Fruit fly (Drosophila melanogaster): ENCODE results near the gene CG18809.
A peak's percentile ranks its signal among the peaks of the same experiment; 100 is the strongest.

CG18809 gene

DNA sequence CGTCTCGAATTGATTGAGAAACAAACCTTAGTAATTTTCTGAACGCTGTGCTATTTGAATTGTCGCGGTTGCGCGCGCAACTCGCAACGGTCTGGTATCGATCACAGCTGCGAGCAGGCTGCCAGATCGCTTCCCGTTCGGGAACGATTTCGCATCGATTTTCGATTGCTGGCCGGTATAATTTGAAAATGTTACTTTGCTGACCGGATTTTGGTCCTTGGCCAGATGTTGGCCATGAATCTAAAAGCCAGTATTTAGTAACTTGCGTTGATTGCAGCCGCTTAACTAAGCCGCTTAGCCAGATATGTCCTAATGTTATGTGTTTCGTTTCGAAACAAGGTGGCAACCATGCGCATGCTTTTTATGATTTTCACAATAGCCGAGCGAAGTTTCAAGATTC, 4.4 kb upstream of the CG18809 start (continued):
- peak; percentile 75 for TF ChIP-seq Sry-δ (GFP tag; optimal IDR thresholded peaks at IDR 0.05)
- TF ChIP-seq GATAe (GFP tag; conservative IDR thresholded peaks at IDR 0.05), result no peak
- TF ChIP-seq Ets97D (GFP tag; optimal IDR thresholded peaks at IDR 0.05), result peak; percentile 41
- TF ChIP-seq Dp (GFP tag; optimal IDR thresholded peaks at IDR 0.05), result peak; percentile 93
- no peak for TF ChIP-seq CG18619 (GFP tag; optimal IDR thresholded peaks at IDR 0.05)
- peak; percentile 12 for TF ChIP-seq NC2β (GFP tag; optimal IDR thresholded peaks at IDR 0.05)
- TF ChIP-seq CG9215 (GFP tag; IDR thresholded peaks at IDR 0.05), result no peak
- no peak for TF ChIP-seq CG3726 (GFP tag; IDR thresholded peaks at IDR 0.05)
- no peak for TF ChIP-seq Xbp1 (GFP tag; optimal IDR thresholded peaks at IDR 0.05)
- peak; percentile 46 for TF ChIP-seq CG34376 (GFP tag; optimal IDR thresholded peaks at IDR 0.05)
- TF ChIP-seq pros (GFP tag; optimal IDR thresholded peaks at IDR 0.05), result no peak
- peak; percentile 10 for TF ChIP-seq CHES-1-like (GFP tag; optimal IDR thresholded peaks at IDR 0.05)
- no peak for TF ChIP-seq Drgx (GFP tag; IDR thresholded peaks at IDR 0.05)
- TF ChIP-seq CG10267 (tag; optimal IDR thresholded peaks at IDR 0.05), result peak; percentile 53
- peak; percentile 19 for TF ChIP-seq CG12659 (GFP tag; optimal IDR thresholded peaks at IDR 0.05)
- TF ChIP-seq scrt (GFP tag; optimal IDR thresholded peaks at IDR 0.05), result no peak
- TF ChIP-seq Chrac-16 (GFP tag; optimal IDR thresholded peaks at IDR 0.05), result no peak
- TF ChIP-seq CG10431 (GFP tag; optimal IDR thresholded peaks at IDR 0.05), result no peak
- no peak for TF ChIP-seq CG14441 (GFP tag; IDR thresholded peaks at IDR 0.05)
- 0 out of 2 replicates have a peak, but pooled peaks have one; percentile 41 for TF ChIP-seq bbx (GFP tag; IDR thresholded peaks at IDR 0.05; ENCODE audit: partially characterized antibody)
- TF ChIP-seq CG4328 (GFP tag; optimal IDR thresholded peaks at IDR 0.05), result no peak
- no peak for TF ChIP-seq CG14050 (GFP tag; IDR thresholded peaks at IDR 0.05)
- TF ChIP-seq CG13775 (GFP tag; optimal IDR thresholded peaks at IDR 0.05), result no peak
- peak; percentile 32 for TF ChIP-seq jumu (GFP tag; optimal IDR thresholded peaks at IDR 0.05)
- TF ChIP-seq pho (GFP tag; optimal IDR thresholded peaks at IDR 0.05), result peak; percentile 4
- TF ChIP-seq CG13287 (GFP tag; IDR thresholded peaks at IDR 0.05; ENCODE audit: partially characterized antibody), result peak; percentile 60
- TF ChIP-seq onecut (GFP tag; IDR thresholded peaks at IDR 0.05), result peak; percentile 53
- peak; percentile 22 for TF ChIP-seq ewg (GFP tag; optimal IDR thresholded peaks at IDR 0.05)
- TF ChIP-seq CG31365 (tag; optimal IDR thresholded peaks at IDR 0.05), result no peak
- no peak for TF ChIP-seq dan (GFP tag; IDR thresholded peaks at IDR 0.05)
- 0 out of 3 replicates have a peak, but pooled peaks have one; percentile 15 for TF ChIP-seq dysf (GFP tag; IDR thresholded peaks at IDR 0.05)
- peak; percentile 86 for TF ChIP-seq Ets65A (GFP tag)
- TF ChIP-seq CG11085 (GFP tag; IDR thresholded peaks at IDR 0.05), result no peak
- TF ChIP-seq CG4707 (GFP tag; optimal IDR thresholded peaks at IDR 0.05), result no peak
- peak; percentile 22 for TF ChIP-seq grau (tag; optimal IDR thresholded peaks at IDR 0.05)
- TF ChIP-seq CG17829 (tag; optimal IDR thresholded peaks at IDR 0.05), result peak; percentile 11
- TF ChIP-seq nmo (GFP tag; optimal IDR thresholded peaks at IDR 0.05), result peak; percentile 37
- TF ChIP-seq Pdp1 (GFP tag; optimal IDR thresholded peaks at IDR 0.05), result peak in 1 of 2 experiments; percentile 55
- no peak for TF ChIP-seq CG17385 (GFP tag; optimal IDR thresholded peaks at IDR 0.05)
- TF ChIP-seq sob (GFP tag; IDR thresholded peaks at IDR 0.05), result 0 out of 2 replicates have a peak, but pooled peaks have one; percentile 36
- peak; percentile 44; the same call in 1 of the 4 replicates for TF ChIP-seq Dll (GFP tag; IDR thresholded peaks at IDR 0.05; ENCODE audit: partially characterized antibody)
- peak; percentile 64 for TF ChIP-seq BEAF-32 (GFP tag; optimal IDR thresholded peaks at IDR 0.05)
- peak; percentile 27 for TF ChIP-seq CG30403 (GFP tag; optimal IDR thresholded peaks at IDR 0.05)
- peak; percentile 87 for TF ChIP-seq CG2116 (GFP tag; optimal IDR thresholded peaks at IDR 0.05)
- TF ChIP-seq Scr (GFP tag; IDR thresholded peaks at IDR 0.05; ENCODE audit: partially characterized antibody), result peak; percentile 54
- no peak for TF ChIP-seq Side (GFP tag; optimal IDR thresholded peaks at IDR 0.05)
- peak; percentile 11 for TF ChIP-seq CG13624 (GFP tag; optimal IDR thresholded peaks at IDR 0.05)
- peak in 1 of 2 experiments; percentile 8 for TF ChIP-seq dpn (GFP tag; optimal IDR thresholded peaks at IDR 0.05)
- peak; percentile 69 for TF ChIP-seq CG3847 (GFP tag; IDR thresholded peaks at IDR 0.05)
- peak; percentile 50; the same call in 2 of the 3 replicates for TF ChIP-seq Opbp (GFP tag; IDR thresholded peaks at IDR 0.05; ENCODE audit: partially characterized antibody)

Measured in whole organism, embryonic.